Fruit fly (Drosophila melanogaster): ENCODE measurements around the gene CG10026.

Gene CG10026

dm6 chr2L:19438685-19439597, 15.1 kb upstream of the CG10026 start (continued):
- TF ChIP-seq CG10431 (GFP tag; optimal IDR thresholded peaks at IDR 0.05) (no peak), CG9609 (GFP tag; optimal IDR thresholded peaks at IDR 0.05) (no peak), NC2α (GFP tag; optimal IDR thresholded peaks at IDR 0.05) (no peak), sisA (GFP tag; IDR thresholded peaks at IDR 0.05) (no peak), CG15073 (GFP tag; optimal IDR thresholded peaks at IDR 0.05) (no peak), lilli (GFP tag; optimal IDR thresholded peaks at IDR 0.05) (no peak), CG33213 (GFP tag; optimal IDR thresholded peaks at IDR 0.05) (no peak), CG2889 (GFP tag; IDR thresholded peaks at IDR 0.05) (no peak), hkb (optimal IDR thresholded peaks at IDR 0.05) (no peak), hkb (GFP tag; IDR thresholded peaks at IDR 0.05) (no peak), Ets97D (GFP tag; optimal IDR thresholded peaks at IDR 0.05) (no peak), pum (GFP tag; optimal IDR thresholded peaks at IDR 0.05) (no peak), org-1 (GFP tag; optimal IDR thresholded peaks at IDR 0.05) (no peak), CG32767 (GFP tag; IDR thresholded peaks at IDR 0.05) (0 out of 2 replicates have a peak, but pooled peaks have one; percentile 21), tll (GFP tag; optimal IDR thresholded peaks at IDR 0.05) (no peak), CG1603 (tag; optimal IDR thresholded peaks at IDR 0.05) (peak; percentile 1), jing (GFP tag; optimal IDR thresholded peaks at IDR 0.05) (no peak), al (GFP tag; IDR thresholded peaks at IDR 0.05) (no peak), CG7745 (tag; optimal IDR thresholded peaks at IDR 0.05) (no peak), bbx (GFP tag; IDR thresholded peaks at IDR 0.05; ENCODE audit: partially characterized antibody) (0 out of 2 replicates have a peak, but pooled peaks have one; percentile 10), CG17612 (GFP tag; IDR thresholded peaks at IDR 0.05) (no peak), grn (GFP tag; optimal IDR thresholded peaks at IDR 0.05) (no peak), CG14860 (GFP tag; IDR thresholded peaks at IDR 0.05; ENCODE audit: partially characterized antibody) (no peak), ems (GFP tag; optimal IDR thresholded peaks at IDR 0.05) (no peak), maf-S (GFP tag; optimal IDR thresholded peaks at IDR 0.05) (no peak), sim (GFP tag; IDR thresholded peaks at IDR 0.05) (no peak), Jarid2 (GFP tag; optimal IDR thresholded peaks at IDR 0.05) (peak; percentile 43), phol (tag; optimal IDR thresholded peaks at IDR 0.05) (no peak), CG15601 (tag; optimal IDR thresholded peaks at IDR 0.05) (no peak), CG6272 (GFP tag; IDR thresholded peaks at IDR 0.05) (no peak), tgo (GFP tag; IDR thresholded peaks at IDR 0.05) (no peak), zen (tag; optimal IDR thresholded peaks at IDR 0.05) (no peak), rib (GFP tag; IDR thresholded peaks at IDR 0.05) (no peak), CG13894 (tag; optimal IDR thresholded peaks at IDR 0.05) (peak; percentile 6), Dek (tag; optimal IDR thresholded peaks at IDR 0.05) (no peak), CG5953 (GFP tag; IDR thresholded peaks at IDR 0.05) (no peak), cwo (GFP tag; optimal IDR thresholded peaks at IDR 0.05) (peak; percentile 86), Nf-YC (tag; optimal IDR thresholded peaks at IDR 0.05) (peak; percentile 10), fd64A (GFP tag; optimal IDR thresholded peaks at IDR 0.05) (no peak), bcd (GFP tag; optimal IDR thresholded peaks at IDR 0.05) (no peak), CG4854 (GFP tag; optimal IDR thresholded peaks at IDR 0.05) (no peak), CoRest (tag; optimal IDR thresholded peaks at IDR 0.05) (no peak), Dfd (GFP tag; optimal IDR thresholded peaks at IDR 0.05) (no peak), hbn (GFP tag; IDR thresholded peaks at IDR 0.05; ENCODE audit: partially characterized antibody) (no peak), CG13624 (GFP tag; optimal IDR thresholded peaks at IDR 0.05) (no peak), aop (GFP tag; IDR thresholded peaks at IDR 0.05) (no peak), CG2678 (tag; optimal IDR thresholded peaks at IDR 0.05) (peak; percentile 2), NFAT (GFP tag; IDR thresholded peaks at IDR 0.05) (no peak), caup (GFP tag; optimal IDR thresholded peaks at IDR 0.05; ENCODE audit: severe bottlenecking) (no peak)
